Fruit fly (Drosophila melanogaster) whole organism, embryonic: ENCODE measurements around the gene CG14667.

Experiments
- Ada2b ChIP-seq: fragments of 200-800 bp; sonication (Bioruptor generic); IDR thresholded peaks from 2 replicates; pipeline ENCODE4 v1.3.6; 2022; ENCODE audit warnings: missing biosample characterization, missing genetic modification characterization
- Bdp1 ChIP-seq: fragments of 200-800 bp; sonication (Bioruptor generic); optimal IDR thresholded peaks from 3 replicates; lab custom pipeline; 2016; ENCODE audit warnings: missing biosample characterization, missing genetic modification characterization
- Bteb2 ChIP-seq: fragments of 200-800 bp; sonication (Bioruptor generic); optimal IDR thresholded peaks from 2 replicates; lab custom pipeline; 2016; ENCODE audit warnings: missing biosample characterization, missing genetic modification characterization
- CG10147 ChIP-seq: fragments of 200-800 bp; sonication (Bioruptor generic); optimal IDR thresholded peaks from 2 replicates; lab custom pipeline; 2019; ENCODE audit warnings: missing biosample characterization, mild to moderate bottlenecking, missing genetic modification characterization, moderate library complexity
- CG10366 ChIP-seq: fragments of 200-800 bp; sonication (Bioruptor generic); IDR thresholded peaks from 2 replicates; pipeline ENCODE4 v1.3.6; 2022; ENCODE audit warnings: missing biosample characterization, missing genetic modification characterization
- CG13123 ChIP-seq: fragments of 200-800 bp; sonication (Bioruptor generic); optimal IDR thresholded peaks from 2 replicates; lab custom pipeline; 2016; ENCODE audit warnings: missing biosample characterization, missing genetic modification characterization
- CG13287 ChIP-seq: fragments of 200-800 bp; sonication (Bioruptor generic); IDR thresholded peaks from 2 replicates; pipeline ENCODE4 v1.3.6; 2022; ENCODE audit warnings: missing biosample characterization, missing genetic modification characterization; ENCODE audit not compliant: partially characterized antibody
- CG13624 ChIP-seq: fragments of 200-800 bp; sonication (Bioruptor generic); optimal IDR thresholded peaks from 2 replicates; lab custom pipeline; 2016; ENCODE audit warnings: missing biosample characterization, missing genetic modification characterization
- CG14050 ChIP-seq: fragments of 200-800 bp; sonication (Bioruptor generic); IDR thresholded peaks from 3 replicates; pipeline ENCODE4 v1.3.6; 2022; ENCODE audit warnings: missing biosample characterization, missing genetic modification characterization
- CG17612 ChIP-seq: fragments of 200-800 bp; sonication (Bioruptor generic); IDR thresholded peaks from 2 replicates; pipeline ENCODE4 v1.3.6; 2022; ENCODE audit warnings: missing biosample characterization, missing genetic modification characterization
- CG18262 ChIP-seq: fragments of 200-800 bp; optimal IDR thresholded peaks from 3 replicates; lab custom pipeline; 2019; ENCODE audit warnings: missing biosample characterization, mild to moderate bottlenecking, missing genetic modification characterization, moderate library complexity
- CG1832 ChIP-seq: fragments of 200-800 bp; sonication (Bioruptor generic); optimal IDR thresholded peaks from 2 replicates; lab custom pipeline; 2017; ENCODE audit warnings: missing biosample characterization, mild to moderate bottlenecking, missing genetic modification characterization, inconsistent platforms
- CG18764 ChIP-seq: fragments of 200-800 bp; sonication (Bioruptor generic); optimal IDR thresholded peaks from 3 replicates; lab custom pipeline; 2016; ENCODE audit warnings: missing biosample characterization, missing genetic modification characterization
- CG2129 ChIP-seq: fragments of 200-800 bp; sonication (Bioruptor generic); IDR thresholded peaks from 2 replicates; pipeline ENCODE4 v1.3.6; 2022; ENCODE audit warnings: missing biosample characterization, missing genetic modification characterization; ENCODE audit not compliant: partially characterized antibody
- CG2199 ChIP-seq: fragments of 200-800 bp; sonication (Bioruptor generic); IDR thresholded peaks from 3 replicates; pipeline ENCODE4 v1.3.6; 2022; ENCODE audit warnings: missing biosample characterization, missing genetic modification characterization
- CG43689 ChIP-seq: fragments of 200-800 bp; sonication (Bioruptor generic); IDR thresholded peaks from 2 replicates; pipeline ENCODE4 v1.3.6; 2022; ENCODE audit warnings: missing biosample characterization, missing genetic modification characterization
- CG4617 ChIP-seq: fragments of 200-800 bp; sonication (Bioruptor generic); optimal IDR thresholded peaks from 3 replicates; lab custom pipeline; 2016; ENCODE audit warnings: missing biosample characterization, missing genetic modification characterization, borderline replicate concordance
- CG8290 ChIP-seq, 3 experiments: fragments of 200-800 bp; sonication (Bioruptor generic); optimal IDR thresholded peaks; 2 replicates each; lab custom pipeline; 2016 to 2019; ENCODE audit warnings: missing biosample characterization in 3 of 3, missing genetic modification characterization in 3 of 3, mild to moderate bottlenecking in 2 of 3, moderate library complexity in 1 of 3
- CG9215 ChIP-seq: fragments of 200-800 bp; sonication (Bioruptor generic); IDR thresholded peaks from 2 replicates; pipeline ENCODE4 v1.3.6; 2022; ENCODE audit warnings: missing biosample characterization, missing genetic modification characterization
- CG9932 ChIP-seq: fragments of 200-800 bp; sonication (Bioruptor generic); IDR thresholded peaks from 2 replicates; pipeline ENCODE4 v1.3.6; 2022; ENCODE audit warnings: missing biosample characterization, missing genetic modification characterization
- D ChIP-seq, 2 experiments: fragments of 200-800 bp in 1 of 2; fragments of >200 bp in 1 of 2; sonication (Bioruptor generic) in 1 of 2; optimal IDR thresholded peaks; 2 replicates in 1 of 2; 3 replicates in 1 of 2; lab custom pipeline; 2017; ENCODE audit warnings: mild to moderate bottlenecking in 1 of 2, missing biosample characterization in 1 of 2, missing genetic modification characterization in 1 of 2, missing genetic modification reagents in 1 of 2
- Dfd ChIP-seq, 2 experiments: fragments of >200 bp; optimal IDR thresholded peaks; 2 replicates each; lab custom pipeline; 2017; ENCODE audit warnings: missing biosample characterization in 2 of 2, missing genetic modification characterization in 2 of 2
- Fer1 ChIP-seq: fragments of 200-800 bp; sonication (Bioruptor generic); optimal IDR thresholded peaks from 2 replicates; lab custom pipeline; 2017; ENCODE audit warnings: missing biosample characterization, mild to moderate bottlenecking, missing genetic modification characterization
- Lhr ChIP-seq: fragments of 200-800 bp; sonication (Bioruptor generic); optimal IDR thresholded peaks from 3 replicates; lab custom pipeline; 2017; ENCODE audit warnings: mild to moderate bottlenecking, missing biosample characterization, missing genetic modification reagents, missing genetic modification characterization
- Med ChIP-seq: fragments of 200-800 bp; sonication (Bioruptor generic); peaks from one replicate; lab custom pipeline; 2016; ENCODE audit warnings: missing biosample characterization, missing genetic modification characterization, mild to moderate bottlenecking, inconsistent platforms, moderate library complexity
- Myb ChIP-seq: fragments of 200-800 bp; sonication (Bioruptor generic); optimal IDR thresholded peaks from 2 replicates; lab custom pipeline; 2016; ENCODE audit warnings: missing biosample characterization, missing genetic modification characterization
- NC2β ChIP-seq: fragments of 200-800 bp; sonication (Bioruptor generic); optimal IDR thresholded peaks from 2 replicates; lab custom pipeline; 2016; ENCODE audit warnings: missing biosample characterization, missing genetic modification characterization
- Nf-YB ChIP-seq: fragments of 200-800 bp; sonication (Bioruptor generic); optimal IDR thresholded peaks from 3 replicates; lab custom pipeline; 2019; ENCODE audit warnings: missing biosample characterization, mild to moderate bottlenecking, missing genetic modification characterization, moderate library complexity
- Optix ChIP-seq: fragments of 200-800 bp; sonication (Bioruptor generic); IDR thresholded peaks from 3 replicates; pipeline ENCODE4 v1.3.6; 2022; ENCODE audit warnings: missing biosample characterization, missing genetic modification characterization
- Rx ChIP-seq: fragments of 200-800 bp; sonication (Bioruptor generic); IDR thresholded peaks from 2 replicates; pipeline ENCODE4 v1.3.6; 2022; ENCODE audit warnings: missing biosample characterization, missing genetic modification characterization
- Ssrp ChIP-seq: fragments of 200-800 bp; sonication (Bioruptor generic); optimal IDR thresholded peaks from 2 replicates; lab custom pipeline; 2018; ENCODE audit warnings: missing biosample characterization, mild to moderate bottlenecking, missing genetic modification characterization, moderate library complexity
- Taf1 ChIP-seq: fragments of 200-800 bp; sonication (Bioruptor generic); IDR thresholded peaks from 2 replicates; pipeline ENCODE4 v1.3.6; 2022; ENCODE audit warnings: missing biosample characterization, missing genetic modification characterization
- aop ChIP-seq: fragments of 200-800 bp; sonication (Bioruptor generic); IDR thresholded peaks from 2 replicates; pipeline ENCODE4 v1.3.6; 2022; ENCODE audit warnings: missing biosample characterization, missing genetic modification characterization
- bab2 ChIP-seq: fragments of 200-800 bp; sonication (Bioruptor generic); optimal IDR thresholded peaks from 2 replicates; lab custom pipeline; 2016; ENCODE audit warnings: missing biosample characterization, missing genetic modification characterization
- chm ChIP-seq: fragments of 200-800 bp; sonication (Bioruptor generic); IDR thresholded peaks from 2 replicates; pipeline ENCODE4 v1.3.6; 2022; ENCODE audit warnings: missing biosample characterization, missing genetic modification characterization
- cwo ChIP-seq: fragments of 200-800 bp; sonication (Bioruptor generic); optimal IDR thresholded peaks from 3 replicates; lab custom pipeline; 2017; ENCODE audit warnings: missing biosample characterization, missing genetic modification characterization, mild to moderate bottlenecking, moderate library complexity, missing genetic modification reagents
- dm ChIP-seq: fragments of 200-800 bp; sonication (Bioruptor generic); optimal IDR thresholded peaks from 3 replicates; lab custom pipeline; 2016; ENCODE audit warnings: missing biosample characterization, missing genetic modification characterization
- ewg ChIP-seq: fragments of 200-800 bp; sonication (Bioruptor generic); optimal IDR thresholded peaks from 3 replicates; lab custom pipeline; 2017; ENCODE audit warnings: mild to moderate bottlenecking, missing biosample characterization, missing genetic modification reagents, missing genetic modification characterization
- grau ChIP-seq: fragments of 200-800 bp; optimal IDR thresholded peaks from 3 replicates; lab custom pipeline; 2019; ENCODE audit warnings: missing biosample characterization, mild to moderate bottlenecking, missing genetic modification characterization, moderate library complexity
- insv ChIP-seq, 2 experiments: fragments of 200-800 bp; sonication (Bioruptor generic); optimal IDR thresholded peaks; 3 replicates each; lab custom pipeline; 2016 to 2018; ENCODE audit warnings: missing biosample characterization in 2 of 2, missing genetic modification characterization in 2 of 2
- mirr ChIP-seq: fragments of 200-800 bp; sonication (Bioruptor generic); optimal IDR thresholded peaks from 3 replicates; lab custom pipeline; 2018; ENCODE audit warnings: missing biosample characterization, mild to moderate bottlenecking, missing genetic modification characterization
- nom ChIP-seq: fragments of 200-800 bp; sonication (Bioruptor generic); optimal IDR thresholded peaks from 2 replicates; lab custom pipeline; 2017; ENCODE audit warnings: missing biosample characterization, missing genetic modification characterization, mild to moderate bottlenecking, moderate library complexity, missing genetic modification reagents
- pan ChIP-seq, 4 experiments: fragments of >200 bp in 3 of 4; fragments of 200-800 bp in 1 of 4; sonication (Bioruptor generic) in 1 of 4; optimal IDR thresholded peaks in 3 of 4; IDR thresholded peaks in 1 of 4; 2 replicates each; pipeline versions ENCODE4 v1.3.6 to Lab custom; 2017 to 2022; ENCODE audit warnings: missing biosample characterization in 2 of 4, missing genetic modification characterization in 2 of 4, mixed read lengths in 1 of 4
- prd ChIP-seq, 3 experiments: fragments of >200 bp in 2 of 3; fragments of 200-800 bp in 1 of 3; sonication (Bioruptor generic) in 1 of 3; optimal IDR thresholded peaks in 2 of 3; IDR thresholded peaks in 1 of 3; 2 replicates in 2 of 3; 3 replicates in 1 of 3; pipeline versions ENCODE4 v1.3.6 to Lab custom; 2017 to 2022; ENCODE audit warnings: missing biosample characterization in 1 of 3, missing genetic modification characterization in 1 of 3
- psq ChIP-seq: fragments of 200-800 bp; sonication (Bioruptor generic); optimal IDR thresholded peaks from 2 replicates; lab custom pipeline; 2017; ENCODE audit warnings: missing biosample characterization, missing genetic modification characterization
- sug ChIP-seq: fragments of 200-800 bp; optimal IDR thresholded peaks from 2 replicates; lab custom pipeline; 2019; ENCODE audit warnings: missing biosample characterization, mild to moderate bottlenecking, missing genetic modification characterization, moderate library complexity
- tio ChIP-seq: fragments of 200-800 bp; sonication (Bioruptor generic); optimal IDR thresholded peaks from 2 replicates; lab custom pipeline; 2017; ENCODE audit warnings: missing biosample characterization, missing genetic modification characterization, inconsistent platforms
- wor ChIP-seq: fragments of 200-800 bp; sonication (Bioruptor generic); IDR thresholded peaks from 2 replicates; pipeline ENCODE4 v1.3.6; 2022; ENCODE audit warnings: missing biosample characterization, missing genetic modification characterization

Gene CG14667

DNA sequence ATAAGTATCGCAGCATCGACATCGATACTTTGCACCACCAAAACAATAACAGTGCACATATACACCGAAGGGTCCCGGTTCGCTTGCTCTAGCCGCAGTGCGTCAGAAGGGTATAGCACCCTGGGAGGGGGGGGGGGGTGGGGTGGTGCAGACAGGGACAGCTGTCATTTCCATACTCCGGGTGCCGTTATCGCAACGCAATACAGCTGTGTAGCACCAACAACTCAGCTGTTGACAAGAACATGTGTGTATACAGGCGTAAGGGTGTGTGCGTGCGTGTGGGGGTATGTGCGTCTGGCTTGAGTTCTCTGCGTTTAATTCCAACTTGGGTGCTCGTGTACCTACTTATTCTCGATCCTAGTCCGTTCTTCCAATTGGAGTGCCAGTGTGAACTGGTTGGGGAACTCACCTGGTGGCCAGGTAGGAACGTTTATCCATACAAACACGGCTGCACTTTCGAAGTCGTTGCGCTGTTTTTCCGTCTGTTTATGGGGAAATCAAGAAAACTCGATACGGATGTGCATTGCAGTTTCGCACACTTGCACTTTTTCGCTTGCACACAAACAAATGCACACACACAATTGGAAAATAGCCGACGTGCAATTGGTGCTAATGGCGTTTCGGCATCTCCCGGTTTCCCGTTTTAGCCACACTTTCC lies 7.2 kb upstream of the CG14667 start (continued):
- no peak for TF ChIP-seq bab2 (GFP tag; lab: Kevin White, UChicago)
- no peak for TF ChIP-seq CG13123 (GFP tag; lab: Kevin White, UChicago)
- TF ChIP-seq CG10147 (GFP tag; lab: Kevin White, UChicago): no peak
- TF ChIP-seq Taf1: peak; percentile 15; the same call in 1 of the 2 replicates
- no peak for TF ChIP-seq Myb (GFP tag; lab: Kevin White, UChicago)
- no peak for TF ChIP-seq Rx (GFP tag; lab: Robert Waterston, UW)
- peak; percentile 66 for TF ChIP-seq chm (GFP tag; lab: Robert Waterston, UW)
- no peak for TF ChIP-seq CG14050 (GFP tag; lab: Robert Waterston, UW)
- TF ChIP-seq tio (GFP tag; lab: Kevin White, UChicago): no peak
- no peak for TF ChIP-seq CG18262 (tag; lab: Kevin White, UChicago)
- peak; percentile 66 for TF ChIP-seq sug (tag; lab: Kevin White, UChicago)
- TF ChIP-seq psq (GFP tag; lab: Kevin White, UChicago): no peak
- no peak for TF ChIP-seq Bdp1 (GFP tag; lab: Kevin White, UChicago)
- no peak for TF ChIP-seq dm
- no peak for TF ChIP-seq Nf-YB
- TF ChIP-seq wor (GFP tag; lab: Robert Waterston, UW): no peak
- no peak for TF ChIP-seq ewg (GFP tag; lab: Kevin White, UChicago)
- TF ChIP-seq nom (GFP tag; lab: Kevin White, UChicago): peak; percentile 60
- no peak for TF ChIP-seq Ada2b (GFP tag; lab: Robert Waterston, UW)
- peak; percentile 58 for TF ChIP-seq Fer1 (GFP tag; lab: Kevin White, UChicago)
- no peak for TF ChIP-seq Lhr
- TF ChIP-seq cwo (GFP tag; lab: Kevin White, UChicago): no peak
- no peak for TF ChIP-seq CG9215 (GFP tag; lab: Robert Waterston, UW)
- no peak for TF ChIP-seq CG10366 (GFP tag; lab: Robert Waterston, UW)
- TF ChIP-seq CG2199 (GFP tag; lab: Robert Waterston, UW): peak; percentile 29; the same call in 1 of the 3 replicates
- peak; percentile 87 for TF ChIP-seq mirr
- peak; percentile 75 to 97 for TF ChIP-seq insv (GFP tag; optimal IDR thresholded peaks at IDR 0.05; lab: Kevin White, UChicago)
- TF ChIP-seq Dfd (GFP tag; optimal IDR thresholded peaks at IDR 0.05; lab: Kevin White, UChicago): no peak
- TF ChIP-seq prd (optimal IDR thresholded peaks at IDR 0.05; lab: Kevin White, UChicago): no peak
- no peak for TF ChIP-seq prd (GFP tag; IDR thresholded peaks at IDR 0.05; lab: Robert Waterston, UW)
- no peak for TF ChIP-seq CG18764 (GFP tag; lab: Kevin White, UChicago)
- 0 out of 2 replicates have a peak, but pooled peaks have one; percentile 7 for TF ChIP-seq CG9932
- no peak for TF ChIP-seq CG17612
- no peak for TF ChIP-seq D (optimal IDR thresholded peaks at IDR 0.05; lab: Kevin White, UChicago)
- no peak for TF ChIP-seq D (GFP tag; optimal IDR thresholded peaks at IDR 0.05; lab: Kevin White, UChicago)
- no peak for TF ChIP-seq grau (tag; lab: Kevin White, UChicago)
- no peak for TF ChIP-seq aop (GFP tag; lab: Robert Waterston, UW)
- TF ChIP-seq CG13624 (GFP tag; lab: Kevin White, UChicago): no peak
- TF ChIP-seq CG1832: no peak
- TF ChIP-seq CG8290 (GFP tag; optimal IDR thresholded peaks at IDR 0.05; lab: Kevin White, UChicago): no peak
- TF ChIP-seq CG8290 (tag; optimal IDR thresholded peaks at IDR 0.05; lab: Kevin White, UChicago): peak in 1 of 2 experiments; percentile 82
- peak; percentile 28; the same call in 1 of the 2 replicates for TF ChIP-seq CG13287
- no peak for TF ChIP-seq NC2β (GFP tag; lab: Kevin White, UChicago)
- no peak for TF ChIP-seq Bteb2 (GFP tag; lab: Kevin White, UChicago)
- TF ChIP-seq CG2129: no peak
- no peak for TF ChIP-seq pan (optimal IDR thresholded peaks at IDR 0.05; lab: Kevin White, UChicago)
- TF ChIP-seq pan (GFP tag; optimal IDR thresholded peaks at IDR 0.05 in 1 of 2, IDR thresholded peaks at IDR 0.05 in 1 of 2): peak in 1 of 2 experiments; percentile 15
- no peak for TF ChIP-seq CG4617 (GFP tag; lab: Kevin White, UChicago)
- TF ChIP-seq CG43689 (GFP tag; lab: Robert Waterston, UW): no peak
- TF ChIP-seq Med (GFP tag; lab: Kevin White, UChicago): no peak
- no peak for TF ChIP-seq Optix
- TF ChIP-seq Ssrp (tag; lab: Kevin White, UChicago): no peak
